Worm (Caenorhabditis elegans): Measurements from ENCODE around the gene T23E7.2.
A peak's percentile ranks its signal among the peaks of the same experiment; 100 is the strongest.

The T23E7.2 gene

DNA sequence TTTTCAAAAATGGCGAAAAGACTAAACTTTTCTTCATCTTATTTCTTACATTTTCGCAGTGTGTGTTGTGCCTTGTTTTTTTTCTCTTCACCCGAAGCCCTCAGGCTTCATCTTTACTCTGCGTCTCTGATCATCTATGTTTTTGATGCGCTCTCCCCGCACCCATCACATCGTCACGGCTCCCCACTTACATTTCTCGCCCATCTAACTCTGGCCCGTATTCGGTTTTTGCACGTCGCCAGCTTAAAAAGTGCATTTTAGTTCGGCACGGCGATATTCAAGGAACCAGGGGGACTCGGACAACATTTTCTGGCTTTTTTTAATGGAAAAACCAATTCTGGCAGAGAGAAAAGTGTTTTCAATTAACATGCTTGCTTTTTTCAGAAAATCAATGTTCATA, 43.4 kb upstream of the T23E7.2 start:
- TF ChIP-seq nhr-28 (tag; optimal IDR thresholded peaks at IDR 0.05) (no peak), flh-1 (GFP tag; optimal IDR thresholded peaks at IDR 0.05) (no peak), unc-62 (GFP tag; optimal IDR thresholded peaks at IDR 0.05) (no peak), ceh-83 (GFP tag; optimal IDR thresholded peaks at IDR 0.05) (no peak), mep-1 (tag; optimal IDR thresholded peaks at IDR 0.05) (no peak)

DNA sequence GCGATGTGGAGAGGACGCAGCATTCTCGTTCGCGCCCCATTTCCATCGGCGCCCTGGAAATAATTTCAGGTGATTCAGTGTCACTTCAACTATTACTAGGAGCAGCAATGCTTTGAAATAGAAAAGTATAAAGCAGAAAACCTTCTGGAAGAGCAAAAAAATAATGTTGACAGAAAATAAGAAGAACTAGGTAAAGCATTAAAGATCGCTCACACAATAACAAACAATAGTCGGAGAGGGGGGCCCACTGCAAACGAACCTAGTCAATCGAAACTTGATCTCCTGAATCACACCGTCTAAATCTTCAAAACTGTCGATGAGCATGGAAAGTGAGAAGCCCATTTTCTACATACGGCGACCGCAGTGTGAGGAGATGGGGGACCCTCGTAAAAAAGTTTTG, 42.9 kb upstream of the T23E7.2 start:
- TF ChIP-seq ceh-39 (tag; optimal IDR thresholded peaks at IDR 0.05) (no peak), mep-1 (tag; optimal IDR thresholded peaks at IDR 0.05) (no peak), nhr-28 (tag; optimal IDR thresholded peaks at IDR 0.05) (no peak), zip-8 (tag; optimal IDR thresholded peaks at IDR 0.05) (no peak), hlh-1 (tag; optimal IDR thresholded peaks at IDR 0.05) (no peak), snpc-4 (tag; optimal IDR thresholded peaks at IDR 0.05) (no peak), mls-2 (tag; optimal IDR thresholded peaks at IDR 0.05) (no peak), blmp-1 (tag; optimal IDR thresholded peaks at IDR 0.05) (no peak)

DNA sequence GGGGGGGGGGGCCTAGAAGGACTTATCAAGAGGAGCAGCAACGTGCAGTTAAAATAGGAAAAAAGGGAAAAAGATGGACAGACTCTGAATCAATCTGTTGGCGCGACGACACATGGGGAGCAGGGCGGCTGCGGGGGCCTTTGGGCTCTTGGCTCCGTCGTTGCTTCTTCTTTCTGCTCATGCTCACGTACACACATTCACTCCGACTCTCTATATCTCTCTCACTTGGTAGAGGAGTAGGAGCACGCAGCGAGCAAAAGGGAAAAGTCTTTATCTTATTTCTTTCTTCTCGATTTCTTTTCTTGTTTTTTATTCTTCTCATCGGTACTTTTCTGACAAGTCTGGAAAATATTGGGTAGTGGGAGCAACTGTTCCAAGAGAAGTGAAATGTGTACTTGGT, 42.5 kb upstream of the T23E7.2 start:
- TF ChIP-seq sptf-1 (tag; optimal IDR thresholded peaks at IDR 0.05), result peak; percentile 29
- TF ChIP-seq ces-1 (GFP tag; optimal IDR thresholded peaks at IDR 0.05), result peak; percentile 46
- peak; percentile 22 for TF ChIP-seq unc-120 (tag; optimal IDR thresholded peaks at IDR 0.05; ENCODE audit: poor library complexity, severe bottlenecking)
- no peak for TF ChIP-seq lin-32 (GFP tag; optimal IDR thresholded peaks at IDR 0.05)

DNA sequence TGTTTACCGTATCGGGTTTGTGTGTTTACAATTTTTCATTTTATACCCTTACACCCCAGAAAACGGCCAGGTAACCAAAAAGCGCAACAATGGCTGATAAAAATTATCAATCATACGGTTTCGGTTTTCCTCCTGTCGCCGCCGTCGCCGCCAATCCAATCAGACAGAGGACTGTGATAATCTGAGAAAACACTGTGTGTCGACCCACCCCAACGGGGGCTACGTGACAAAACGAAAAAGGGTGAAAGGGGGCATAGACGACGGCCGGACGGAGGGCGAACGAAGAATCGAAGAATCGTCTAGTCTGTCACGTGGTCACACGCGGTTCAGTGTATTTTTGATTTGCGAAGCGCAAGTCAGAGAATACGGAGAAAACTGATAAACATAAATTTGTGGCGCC, 39.9 kb upstream of the T23E7.2 start:
- TF ChIP-seq sptf-1 (tag; optimal IDR thresholded peaks at IDR 0.05) (peak; percentile 3), lin-32 (GFP tag; optimal IDR thresholded peaks at IDR 0.05) (no peak), blmp-1 (tag; optimal IDR thresholded peaks at IDR 0.05) (no peak)

DNA sequence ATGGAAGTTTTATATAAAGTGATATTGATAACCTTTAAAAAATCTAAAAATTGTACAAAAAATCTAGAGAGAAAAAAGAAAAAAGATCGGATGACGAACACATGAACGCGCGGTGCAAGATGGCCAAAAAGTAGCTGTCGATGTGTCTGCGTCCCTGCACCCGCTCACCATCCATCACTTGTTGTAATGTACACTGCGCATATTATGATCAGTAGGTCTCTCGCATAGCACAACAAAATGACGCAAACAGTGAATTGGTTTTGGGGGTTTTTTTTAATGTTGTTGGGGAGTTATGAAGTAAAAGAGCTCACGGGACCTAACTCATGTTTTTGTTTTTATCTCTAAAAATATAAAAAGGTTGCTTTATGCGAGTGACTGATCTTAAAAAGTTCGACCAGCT, 39.1 kb upstream of the T23E7.2 start:
- TF ChIP-seq nhr-2 (tag; optimal IDR thresholded peaks at IDR 0.05) (peak; percentile 13), unc-120 (tag; optimal IDR thresholded peaks at IDR 0.05; ENCODE audit: poor library complexity, severe bottlenecking) (no peak), pha-4 (tag; optimal IDR thresholded peaks at IDR 0.05) (no peak), hlh-1 (tag; optimal IDR thresholded peaks at IDR 0.05) (peak; percentile 63)

DNA sequence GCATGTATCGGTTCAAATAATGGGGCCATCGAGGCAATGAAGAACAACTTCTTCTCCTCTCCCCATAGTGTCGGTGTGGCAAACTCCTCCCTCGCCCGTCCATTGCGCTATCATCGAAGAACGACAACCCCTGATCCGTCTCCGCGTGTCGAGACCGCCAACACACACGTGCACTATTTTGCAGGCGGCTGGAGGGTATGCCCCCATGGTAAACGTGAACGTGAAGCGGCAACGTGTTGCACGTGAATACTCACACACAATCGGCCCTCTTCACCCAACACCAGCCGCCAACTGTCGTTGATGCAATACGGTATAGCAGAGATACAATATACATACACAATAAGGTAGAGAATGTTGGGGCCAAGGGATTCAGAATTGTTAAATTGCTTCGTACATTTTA, 37.7 kb upstream of the T23E7.2 start:
- TF ChIP-seq ceh-39 (tag; optimal IDR thresholded peaks at IDR 0.05) (no peak), ztf-11 (tag; optimal IDR thresholded peaks at IDR 0.05) (no peak), tbx-8 (GFP tag; optimal IDR thresholded peaks at IDR 0.05) (no peak), elt-3 (tag; optimal IDR thresholded peaks at IDR 0.05) (no peak), ceh-43 (GFP tag; optimal IDR thresholded peaks at IDR 0.05) (no peak), blmp-1 (tag; optimal IDR thresholded peaks at IDR 0.05) (no peak), drap-1 (GFP tag; optimal IDR thresholded peaks at IDR 0.05) (no peak), nhr-12 (tag; optimal IDR thresholded peaks at IDR 0.05) (no peak), flh-1 (GFP tag; optimal IDR thresholded peaks at IDR 0.05) (no peak), bed-3 (GFP tag; optimal IDR thresholded peaks at IDR 0.05) (no peak), unc-120 (tag; optimal IDR thresholded peaks at IDR 0.05; ENCODE audit: poor library complexity, severe bottlenecking) (peak; percentile 36), unc-62 (GFP tag; optimal IDR thresholded peaks at IDR 0.05) (peak; percentile 51), M03D4.4 (tag; optimal IDR thresholded peaks at IDR 0.05) (no peak), mab-5 (tag; optimal IDR thresholded peaks at IDR 0.05) (no peak), nhr-237 (tag; optimal IDR thresholded peaks at IDR 0.05) (no peak), nhr-2 (tag; optimal IDR thresholded peaks at IDR 0.05) (peak; percentile 67), cnd-1 (tag; optimal IDR thresholded peaks at IDR 0.05) (peak; percentile 31), sem-2 (GFP tag; optimal IDR thresholded peaks at IDR 0.05) (no peak), hlh-1 (tag; optimal IDR thresholded peaks at IDR 0.05) (peak; percentile 86), unc-39 (tag; optimal IDR thresholded peaks at IDR 0.05) (no peak), mep-1 (tag; optimal IDR thresholded peaks at IDR 0.05) (no peak), nhr-28 (tag; optimal IDR thresholded peaks at IDR 0.05) (no peak), ces-1 (GFP tag; optimal IDR thresholded peaks at IDR 0.05) (no peak), pha-4 (tag; optimal IDR thresholded peaks at IDR 0.05) (no peak), zip-8 (tag; optimal IDR thresholded peaks at IDR 0.05) (no peak), lsy-2 (tag; optimal IDR thresholded peaks at IDR 0.05) (no peak), nhr-76 (tag; optimal IDR thresholded peaks at IDR 0.05) (no peak), snpc-4 (tag; optimal IDR thresholded peaks at IDR 0.05) (no peak), ceh-83 (GFP tag; optimal IDR thresholded peaks at IDR 0.05) (no peak), sptf-1 (tag; optimal IDR thresholded peaks at IDR 0.05) (peak; percentile 15), ham-2 (GFP tag; optimal IDR thresholded peaks at IDR 0.05) (no peak), mls-2 (tag; optimal IDR thresholded peaks at IDR 0.05) (no peak), lin-32 (GFP tag; optimal IDR thresholded peaks at IDR 0.05) (peak; percentile 29), elt-1 (tag; optimal IDR thresholded peaks at IDR 0.05; ENCODE audit: borderline replicate concordance, insufficient read depth) (no peak), lin-13 (tag; optimal IDR thresholded peaks at IDR 0.05) (no peak)
